Worm (Caenorhabditis elegans) whole organism, midembryonic: ENCODE data around the gene cmk-1.

Experiments
- T22C8.4 ChIP-seq: fragments of 200-800 bp; sonication (Bioruptor generic); IDR thresholded peaks from 2 replicates; pipeline ENCODE4 v1.3.6; 2022; ENCODE audit warnings: missing genetic modification characterization, missing compliant biosample characterization
- cog-1 ChIP-seq: sonication (generic microtip); optimal IDR thresholded peaks from 2 replicates; lab custom pipeline; 2016; ENCODE audit warnings: missing genetic modification characterization, missing compliant biosample characterization
- flt-1 ChIP-seq: fragments of 200-800 bp; sonication (Bioruptor generic); IDR thresholded peaks from 2 replicates; pipeline ENCODE4 v1.3.6; 2022; ENCODE audit warnings: missing genetic modification characterization, missing compliant biosample characterization
- klf-2 ChIP-seq: fragments of 200-800 bp; sonication (Bioruptor generic); conservative IDR thresholded peaks from 2 replicates; pipeline ENCODE4 v1.3.6; 2022; ENCODE audit warnings: missing genetic modification reagents, missing genetic modification characterization, missing compliant biosample characterization
- med-1 ChIP-seq: sonication (generic microtip); optimal IDR thresholded peaks from 2 replicates; lab custom pipeline; 2017; ENCODE audit warnings: missing genetic modification characterization, mild to moderate bottlenecking, missing compliant biosample characterization, antibody characterized with exemption, missing genetic modification reagents; ENCODE audit not compliant: insufficient read depth
- ref-1 ChIP-seq: fragments of 200-800 bp; sonication (Bioruptor generic); conservative IDR thresholded peaks from 2 replicates; pipeline ENCODE4 v1.3.6; 2022; ENCODE audit warnings: missing genetic modification reagents, missing genetic modification characterization, missing compliant biosample characterization
- tab-1 ChIP-seq: fragments of 200-800 bp; sonication (Bioruptor generic); IDR thresholded peaks from 2 replicates; pipeline ENCODE4 v1.3.6; 2022; ENCODE audit warnings: missing genetic modification characterization, missing compliant biosample characterization
- ztf-23 ChIP-seq: fragments of 200-800 bp; sonication (Bioruptor generic); IDR thresholded peaks from 2 replicates; pipeline ENCODE4 v1.3.6; 2022; ENCODE audit warnings: missing genetic modification reagents, missing genetic modification characterization, missing compliant biosample characterization
- ztf-29 ChIP-seq: fragments of 200-800 bp; sonication (Bioruptor generic); IDR thresholded peaks from 2 replicates; pipeline ENCODE4 v1.3.6; 2022; ENCODE audit warnings: missing genetic modification reagents, missing genetic modification characterization, missing compliant biosample characterization

Gene cmk-1

ce11 chrIV:1824065-1824531 lies at the start of gene cmk-1:
cmk-1 (plus strand) TSS chrIV:1824481.
- no peak for TF ChIP-seq cog-1 (tag; lab: Kevin White, UChicago)
- no peak for TF ChIP-seq ztf-29 (GFP tag; lab: Robert Waterston, UW)
- no peak for TF ChIP-seq klf-2 (GFP tag; lab: Robert Waterston, UW)
- TF ChIP-seq med-1 (GFP tag; lab: Kevin White, UChicago) = no peak
- no peak for TF ChIP-seq flt-1 (GFP tag; lab: Robert Waterston, UW)
- no peak for TF ChIP-seq T22C8.4 (GFP tag; lab: Robert Waterston, UW)
- TF ChIP-seq ztf-23 (GFP tag; lab: Robert Waterston, UW) = no peak
- no peak for TF ChIP-seq ref-1
- no peak for TF ChIP-seq tab-1 (GFP tag; lab: Robert Waterston, UW)

- no peak for TF ChIP-seq ztf-29 (GFP tag; lab: Robert Waterston, UW)
- no peak for TF ChIP-seq ref-1
- no peak for TF ChIP-seq tab-1 (GFP tag; lab: Robert Waterston, UW)
- TF ChIP-seq cog-1 (tag; lab: Kevin White, UChicago) = no peak
- TF ChIP-seq T22C8.4 (GFP tag; lab: Robert Waterston, UW) = no peak
- no peak for TF ChIP-seq klf-2 (GFP tag; lab: Robert Waterston, UW)
- TF ChIP-seq med-1 (GFP tag; lab: Kevin White, UChicago) = no peak
- TF ChIP-seq flt-1 (GFP tag; lab: Robert Waterston, UW) = no peak
- no peak for TF ChIP-seq ztf-23 (GFP tag; lab: Robert Waterston, UW)
Observed at ce11 chrIV:1781559-1781958, 42.7 kb upstream of the cmk-1 start, which contains the start of gene frpr-19. frpr-19 (minus strand) TSS chrIV:1781659.

ce11 chrIV:1785156-1785555 lies 39.1 kb upstream of the cmk-1 start:
- TF ChIP-seq cog-1 (tag; lab: Kevin White, UChicago) = no peak
- TF ChIP-seq ztf-29 (GFP tag; lab: Robert Waterston, UW) = 0 out of 2 replicates have a peak, but pooled peaks have one; percentile 5

- TF ChIP-seq T22C8.4 (GFP tag; lab: Robert Waterston, UW) (no peak), ztf-29 (GFP tag; lab: Robert Waterston, UW) (no peak), ref-1 (no peak), flt-1 (GFP tag; lab: Robert Waterston, UW) (no peak), cog-1 (tag; lab: Kevin White, UChicago) (no peak), med-1 (GFP tag; lab: Kevin White, UChicago) (no peak), tab-1 (GFP tag; lab: Robert Waterston, UW) (no peak), ztf-23 (GFP tag; lab: Robert Waterston, UW) (no peak), klf-2 (GFP tag; lab: Robert Waterston, UW) (no peak)
Observed at ce11 chrIV:1790677-1791076, 33.6 kb upstream of the cmk-1 start.

- no peak for TF ChIP-seq med-1 (GFP tag; lab: Kevin White, UChicago)
- no peak for TF ChIP-seq flt-1 (GFP tag; lab: Robert Waterston, UW)
- TF ChIP-seq ref-1 = no peak
- TF ChIP-seq klf-2 (GFP tag; lab: Robert Waterston, UW) = no peak
- TF ChIP-seq cog-1 (tag; lab: Kevin White, UChicago) = no peak
- TF ChIP-seq ztf-29 (GFP tag; lab: Robert Waterston, UW) = no peak
- TF ChIP-seq tab-1 (GFP tag; lab: Robert Waterston, UW) = no peak
- TF ChIP-seq ztf-23 (GFP tag; lab: Robert Waterston, UW) = no peak
- TF ChIP-seq T22C8.4 (GFP tag; lab: Robert Waterston, UW) = no peak
Observed at ce11 chrIV:1791775-1792174, 32.5 kb upstream of the cmk-1 start.

- TF ChIP-seq ztf-29 (GFP tag; lab: Robert Waterston, UW) (no peak), ref-1 (no peak), T22C8.4 (GFP tag; lab: Robert Waterston, UW) (no peak), flt-1 (GFP tag; lab: Robert Waterston, UW) (no peak), cog-1 (tag; lab: Kevin White, UChicago) (no peak), tab-1 (GFP tag; lab: Robert Waterston, UW) (no peak), klf-2 (GFP tag; lab: Robert Waterston, UW) (no peak), ztf-23 (GFP tag; lab: Robert Waterston, UW) (no peak), med-1 (GFP tag; lab: Kevin White, UChicago) (no peak)
Observed at ce11 chrIV:1803882-1804281, 20.4 kb upstream of the cmk-1 start, which contains the start of gene Y38C1BA.1. Y38C1BA.1 (minus strand) TSS chrIV:1803982.

ce11 chrIV:1804613-1805012 lies 19.7 kb upstream of the cmk-1 start:
- TF ChIP-seq klf-2 (GFP tag; lab: Robert Waterston, UW) = no peak
- TF ChIP-seq cog-1 (tag; lab: Kevin White, UChicago) = no peak
- TF ChIP-seq flt-1 (GFP tag; lab: Robert Waterston, UW) = no peak
- no peak for TF ChIP-seq ztf-23 (GFP tag; lab: Robert Waterston, UW)

- no peak for TF ChIP-seq tab-1 (GFP tag; lab: Robert Waterston, UW)
- no peak for TF ChIP-seq klf-2 (GFP tag; lab: Robert Waterston, UW)
- TF ChIP-seq T22C8.4 (GFP tag; lab: Robert Waterston, UW) = no peak
- no peak for TF ChIP-seq med-1 (GFP tag; lab: Kevin White, UChicago)
- no peak for TF ChIP-seq flt-1 (GFP tag; lab: Robert Waterston, UW)
- TF ChIP-seq ztf-29 (GFP tag; lab: Robert Waterston, UW) = no peak
- no peak for TF ChIP-seq ref-1
- no peak for TF ChIP-seq cog-1 (tag; lab: Kevin White, UChicago)
- TF ChIP-seq ztf-23 (GFP tag; lab: Robert Waterston, UW) = no peak
Observed at ce11 chrIV:1813869-1814268, 10.4 kb upstream of the cmk-1 start.

- TF ChIP-seq ztf-29 (GFP tag; lab: Robert Waterston, UW) (no peak), ztf-23 (GFP tag; lab: Robert Waterston, UW) (no peak), flt-1 (GFP tag; lab: Robert Waterston, UW) (no peak), ref-1 (no peak)
Observed at ce11 chrIV:1814764-1815518, 9.3 kb upstream of the cmk-1 start, which contains the start of gene snn-1. snn-1 (minus strand) TSS chrIV:1815118.
